Worm (Caenorhabditis elegans): ENCODE results near the gene B0454.6.

- no peak for TF ChIP-seq alr-1 (tag; optimal IDR thresholded peaks at IDR 0.05)
- no peak for TF ChIP-seq nhr-77 (tag; optimal IDR thresholded peaks at IDR 0.05)
- TF ChIP-seq lin-39 (tag; optimal IDR thresholded peaks at IDR 0.05): no peak
- TF ChIP-seq ZK546.5 (tag; optimal IDR thresholded peaks at IDR 0.05): no peak
- TF ChIP-seq unc-39 (tag; optimal IDR thresholded peaks at IDR 0.05): no peak
- TF ChIP-seq egl-27 (tag; optimal IDR thresholded peaks at IDR 0.05): no peak
- TF ChIP-seq nhr-11 (tag; optimal IDR thresholded peaks at IDR 0.05): no peak
- no peak for TF ChIP-seq nhr-6 (tag; optimal IDR thresholded peaks at IDR 0.05)
- TF ChIP-seq ceh-82 (tag; optimal IDR thresholded peaks at IDR 0.05): no peak
- no peak for TF ChIP-seq unc-62 (GFP tag; optimal IDR thresholded peaks at IDR 0.05)
- no peak for TF ChIP-seq dmd-4 (tag; optimal IDR thresholded peaks at IDR 0.05)
- TF ChIP-seq elt-1 (tag; optimal IDR thresholded peaks at IDR 0.05): no peak
- TF ChIP-seq ztf-4 (tag; optimal IDR thresholded peaks at IDR 0.05): no peak
- no peak for TF ChIP-seq fos-1 (tag; optimal IDR thresholded peaks at IDR 0.05)
These were observed 30.8 kb downstream of the B0454.6 start for ce11 chrII:3063366-3063765.
